Worm (Caenorhabditis elegans): ENCODE results near the gene adm-2.

adm-2 gene

DNA sequence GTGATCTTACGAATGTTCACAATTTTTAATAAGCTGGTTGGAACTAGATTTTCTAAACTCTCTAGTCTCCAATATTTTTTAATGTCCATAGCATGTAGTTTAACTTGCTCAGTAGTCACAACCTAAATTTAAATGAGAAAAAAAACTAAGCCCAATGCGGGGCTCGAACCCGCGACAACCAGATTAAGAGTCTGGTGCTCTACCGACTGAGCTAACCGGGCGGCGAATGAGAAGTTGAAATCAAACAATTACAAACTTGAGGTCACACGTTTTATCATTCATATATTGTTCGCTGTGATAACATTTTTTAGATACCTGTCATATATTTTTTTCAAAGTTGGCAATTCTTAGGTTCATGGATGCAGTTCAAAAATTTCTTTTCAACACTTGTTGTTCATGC, 32.0 kb upstream of the adm-2 start:
- no peak for TF ChIP-seq nfya-1 (tag; optimal IDR thresholded peaks at IDR 0.05)
- TF ChIP-seq ttx-3 (tag; optimal IDR thresholded peaks at IDR 0.05) = no peak
- no peak for TF ChIP-seq pha-4 (tag; optimal IDR thresholded peaks at IDR 0.05)
- TF ChIP-seq ahr-1 (tag; optimal IDR thresholded peaks at IDR 0.05) = no peak
- no peak for TF ChIP-seq che-1 (tag; optimal IDR thresholded peaks at IDR 0.05)
- no peak for TF ChIP-seq ceh-6 (GFP tag; optimal IDR thresholded peaks at IDR 0.05)
- no peak for TF ChIP-seq pha-2 (tag; optimal IDR thresholded peaks at IDR 0.05)
- no peak for TF ChIP-seq zip-5 (tag; optimal IDR thresholded peaks at IDR 0.05)
- no peak for TF ChIP-seq C38D4.7 (GFP tag; optimal IDR thresholded peaks at IDR 0.05)
- TF ChIP-seq K09A11.1 (tag; optimal IDR thresholded peaks at IDR 0.05; ENCODE audit: insufficient read depth) = no peak
- TF ChIP-seq ceh-22 (tag; optimal IDR thresholded peaks at IDR 0.05) = no peak
- no peak for TF ChIP-seq ama-1 (optimal IDR thresholded peaks at IDR 0.05)
- TF ChIP-seq rnt-1 (tag; optimal IDR thresholded peaks at IDR 0.05) = no peak
- no peak for TF ChIP-seq sdc-2 (tag; optimal IDR thresholded peaks at IDR 0.05)

- TF ChIP-seq eyg-1 (tag; optimal IDR thresholded peaks at IDR 0.05) (no peak), odd-2 (tag; optimal IDR thresholded peaks at IDR 0.05) (no peak), zip-5 (tag; optimal IDR thresholded peaks at IDR 0.05) (no peak), mec-3 (tag; optimal IDR thresholded peaks at IDR 0.05; ENCODE audit: borderline replicate concordance) (no peak), pros-1 (tag; optimal IDR thresholded peaks at IDR 0.05) (no peak), nhr-232 (tag; optimal IDR thresholded peaks at IDR 0.05) (no peak), hlh-30 (tag; optimal IDR thresholded peaks at IDR 0.05; ENCODE audit: insufficient read depth) (no peak), ceh-6 (GFP tag; optimal IDR thresholded peaks at IDR 0.05) (no peak), K09A11.1 (tag; optimal IDR thresholded peaks at IDR 0.05; ENCODE audit: insufficient read depth) (no peak), unc-3 (GFP tag; conservative IDR thresholded peaks at IDR 0.05) (no peak), unc-3 (tag; optimal IDR thresholded peaks at IDR 0.05) (no peak), ceh-24 (tag; optimal IDR thresholded peaks at IDR 0.05) (no peak), T23F11.4 (GFP tag; optimal IDR thresholded peaks at IDR 0.05) (no peak), pag-3 (tag; optimal IDR thresholded peaks at IDR 0.05; ENCODE audit: borderline replicate concordance) (no peak)
Measured at ce11 chrX:13660206-13660605, 27.5 kb upstream of the adm-2 start, which contains the start of gene C04A11.1. TSS of gene C04A11.1 (plus strand) at chrX:13660506.

ce11 chrX:13663641-13664633, 23.8 kb upstream of the adm-2 start, which contains the start of gene C04A11.5:
TSS of gene C04A11.5 (plus strand) at chrX:13664583.
- TF ChIP-seq ama-1 (optimal IDR thresholded peaks at IDR 0.05) = no peak
- TF ChIP-seq elt-2 (tag; optimal IDR thresholded peaks at IDR 0.05) = no peak
- no peak for TF ChIP-seq hlh-15 (tag; optimal IDR thresholded peaks at IDR 0.05)
- TF ChIP-seq nhr-232 (tag; optimal IDR thresholded peaks at IDR 0.05) = no peak
- no peak for TF ChIP-seq npax-4 (tag; optimal IDR thresholded peaks at IDR 0.05)
- no peak for TF ChIP-seq C08G9.2 (tag; optimal IDR thresholded peaks at IDR 0.05)
- no peak for TF ChIP-seq fax-1 (tag; optimal IDR thresholded peaks at IDR 0.05)
- TF ChIP-seq unc-55 (GFP tag; optimal IDR thresholded peaks at IDR 0.05) = no peak
- no peak for TF ChIP-seq ceh-30 (tag; optimal IDR thresholded peaks at IDR 0.05)
- no peak for TF ChIP-seq ref-2 (tag; optimal IDR thresholded peaks at IDR 0.05)

ce11 chrX:13665447-13665846, 22.3 kb upstream of the adm-2 start:
- peak; percentile 95 for TF ChIP-seq pqm-1 (tag; optimal IDR thresholded peaks at IDR 0.05)
- peak; percentile 98 for TF ChIP-seq ttx-3 (tag; optimal IDR thresholded peaks at IDR 0.05)
- peak; percentile 99 for TF ChIP-seq eyg-1 (tag; optimal IDR thresholded peaks at IDR 0.05)
- TF ChIP-seq unc-3 (GFP tag; conservative IDR thresholded peaks at IDR 0.05) = peak; percentile 99
- TF ChIP-seq unc-3 (tag; optimal IDR thresholded peaks at IDR 0.05) = peak; percentile 97
- peak; percentile 95 for TF ChIP-seq dve-1 (tag; optimal IDR thresholded peaks at IDR 0.05)
- TF ChIP-seq syd-9 (tag; optimal IDR thresholded peaks at IDR 0.05) = peak; percentile 99
- TF ChIP-seq tbx-7 (tag; optimal IDR thresholded peaks at IDR 0.05) = peak; percentile 81
- TF ChIP-seq unc-55 (GFP tag; optimal IDR thresholded peaks at IDR 0.05) = peak; percentile 41
- TF ChIP-seq ceh-48 (tag; optimal IDR thresholded peaks at IDR 0.05) = peak; percentile 95
- TF ChIP-seq unc-42 (tag; optimal IDR thresholded peaks at IDR 0.05) = peak; percentile 90
- TF ChIP-seq ceh-24 (tag; optimal IDR thresholded peaks at IDR 0.05) = peak; percentile 97
- TF ChIP-seq ceh-9 (tag; optimal IDR thresholded peaks at IDR 0.05) = peak; percentile 97
- TF ChIP-seq hlh-15 (tag; optimal IDR thresholded peaks at IDR 0.05) = peak; percentile 97
- TF ChIP-seq ceh-18 (tag; optimal IDR thresholded peaks at IDR 0.05) = peak; percentile 97
- peak; percentile 98 for TF ChIP-seq ceh-14 (tag; optimal IDR thresholded peaks at IDR 0.05)
- peak; percentile 82 for TF ChIP-seq hlh-30 (tag; optimal IDR thresholded peaks at IDR 0.05; ENCODE audit: insufficient read depth)
- peak; percentile 94 for TF ChIP-seq mec-3 (tag; optimal IDR thresholded peaks at IDR 0.05; ENCODE audit: borderline replicate concordance)
- TF ChIP-seq fax-1 (tag; optimal IDR thresholded peaks at IDR 0.05) = peak; percentile 97
- peak; percentile 98 for TF ChIP-seq dmd-4 (tag; optimal IDR thresholded peaks at IDR 0.05; ENCODE audit: borderline replicate concordance)
- peak; percentile 99 for TF ChIP-seq sox-4 (tag; optimal IDR thresholded peaks at IDR 0.05)

Data from whole organism, late embryonic.